Worm (Caenorhabditis elegans) whole organism, L4/young adult: ENCODE measurements around the gene dhrs-4.

ENCODE experiments used
- W03F9.2 ChIP-seq: fragments of 150-350 bp; optimal IDR thresholded peaks from 2 replicates; lab custom pipeline; 2014; ENCODE audit warnings: missing biosample characterization, missing genetic modification characterization
- dao-5 ChIP-seq: sonication (generic microtip); optimal IDR thresholded peaks from 2 replicates; lab custom pipeline; 2016; ENCODE audit warnings: missing genotype, missing genetic modification characterization, moderate library complexity, missing compliant biosample characterization
- him-1 ChIP-seq: sonication (generic microtip); optimal IDR thresholded peaks from 2 replicates; lab custom pipeline; 2016; ENCODE audit warnings: missing genotype, missing genetic modification reagents, missing genetic modification characterization, missing compliant biosample characterization

DNA sequence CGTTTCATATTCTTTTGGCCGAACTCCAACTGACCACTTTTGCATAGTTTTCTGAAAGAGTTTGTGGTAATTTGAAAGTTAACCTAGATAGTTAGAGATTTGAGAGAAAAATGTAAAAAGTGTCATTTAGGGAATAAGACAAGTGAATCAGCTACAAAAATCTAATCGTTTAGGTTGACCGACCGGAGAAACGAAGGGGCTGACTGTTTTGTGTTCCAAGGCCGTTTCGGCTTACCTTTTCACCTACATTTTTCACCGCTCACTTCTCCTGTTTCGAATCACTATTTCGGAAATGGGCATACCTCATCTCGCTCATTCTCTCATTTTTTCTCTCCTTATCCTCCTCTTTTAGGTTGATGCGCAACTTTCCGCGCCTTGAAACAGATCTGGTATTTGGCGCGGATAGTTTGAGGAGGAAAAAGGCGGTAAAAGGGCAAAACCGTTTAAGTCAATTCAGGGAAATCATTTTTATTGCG, 38.7 kb downstream of the dhrs-4 start, which contains the start of gene mpst-7:
- TF ChIP-seq dao-5 (tag; lab: Kevin White, UChicago) (no peak), him-1 (tag; lab: Kevin White, UChicago) (no peak), W03F9.2 (tag; lab: Kevin White, UChicago) (no peak)
